Worm (Caenorhabditis elegans) whole organism, midembryonic: ENCODE results near the gene egl-47.

ENCODE experiments used
- T22C8.4 ChIP-seq: fragments of 200-800 bp; sonication (Bioruptor generic); IDR thresholded peaks from 2 replicates; pipeline ENCODE4 v1.3.6; 2022; ENCODE audit warnings: missing genetic modification characterization, missing compliant biosample characterization
- cog-1 ChIP-seq: sonication (generic microtip); optimal IDR thresholded peaks from 2 replicates; lab custom pipeline; 2016; ENCODE audit warnings: missing genetic modification characterization, missing compliant biosample characterization
- flt-1 ChIP-seq: fragments of 200-800 bp; sonication (Bioruptor generic); IDR thresholded peaks from 2 replicates; pipeline ENCODE4 v1.3.6; 2022; ENCODE audit warnings: missing genetic modification characterization, missing compliant biosample characterization
- klf-2 ChIP-seq: fragments of 200-800 bp; sonication (Bioruptor generic); conservative IDR thresholded peaks from 2 replicates; pipeline ENCODE4 v1.3.6; 2022; ENCODE audit warnings: missing genetic modification reagents, missing genetic modification characterization, missing compliant biosample characterization
- med-1 ChIP-seq: sonication (generic microtip); optimal IDR thresholded peaks from 2 replicates; lab custom pipeline; 2017; ENCODE audit warnings: missing genetic modification characterization, mild to moderate bottlenecking, missing compliant biosample characterization, antibody characterized with exemption, missing genetic modification reagents; ENCODE audit not compliant: insufficient read depth
- ref-1 ChIP-seq: fragments of 200-800 bp; sonication (Bioruptor generic); conservative IDR thresholded peaks from 2 replicates; pipeline ENCODE4 v1.3.6; 2022; ENCODE audit warnings: missing genetic modification reagents, missing genetic modification characterization, missing compliant biosample characterization
- tab-1 ChIP-seq: fragments of 200-800 bp; sonication (Bioruptor generic); IDR thresholded peaks from 2 replicates; pipeline ENCODE4 v1.3.6; 2022; ENCODE audit warnings: missing genetic modification characterization, missing compliant biosample characterization
- ztf-23 ChIP-seq: fragments of 200-800 bp; sonication (Bioruptor generic); IDR thresholded peaks from 2 replicates; pipeline ENCODE4 v1.3.6; 2022; ENCODE audit warnings: missing genetic modification reagents, missing genetic modification characterization, missing compliant biosample characterization
- ztf-29 ChIP-seq: fragments of 200-800 bp; sonication (Bioruptor generic); IDR thresholded peaks from 2 replicates; pipeline ENCODE4 v1.3.6; 2022; ENCODE audit warnings: missing genetic modification reagents, missing genetic modification characterization, missing compliant biosample characterization

Gene egl-47

ce11 chrV:9913863-9914262 lies 14.5 kb downstream of the egl-47 start, which contains the start of gene fipr-10:
TSS of gene fipr-10 (plus strand) at chrV:9914163.
- no peak for TF ChIP-seq tab-1 (GFP tag; lab: Robert Waterston, UW)
- TF ChIP-seq med-1: no peak
- no peak for TF ChIP-seq klf-2 (GFP tag; lab: Robert Waterston, UW)
- no peak for TF ChIP-seq cog-1
- TF ChIP-seq ztf-29 (GFP tag; lab: Robert Waterston, UW): no peak
- no peak for TF ChIP-seq ztf-23 (GFP tag; lab: Robert Waterston, UW)
- no peak for TF ChIP-seq ref-1
- TF ChIP-seq flt-1 (GFP tag; lab: Robert Waterston, UW): no peak
- no peak for TF ChIP-seq T22C8.4

- TF ChIP-seq klf-2 (GFP tag; lab: Robert Waterston, UW) (no peak), T22C8.4 (no peak), cog-1 (no peak), flt-1 (GFP tag; lab: Robert Waterston, UW) (no peak), ztf-29 (GFP tag; lab: Robert Waterston, UW) (no peak), tab-1 (GFP tag; lab: Robert Waterston, UW) (no peak), ref-1 (no peak), ztf-23 (GFP tag; lab: Robert Waterston, UW) (no peak), med-1 (no peak)
These were observed 15.6 kb downstream of the egl-47 start, which contains the start of gene mec-9 for ce11 chrV:9915021-9915420. TSS of gene mec-9 (minus strand) at chrV:9915121.

- TF ChIP-seq med-1 (no peak), ztf-23 (GFP tag; lab: Robert Waterston, UW) (no peak), tab-1 (GFP tag; lab: Robert Waterston, UW) (no peak), cog-1 (no peak), ztf-29 (GFP tag; lab: Robert Waterston, UW) (no peak), klf-2 (GFP tag; lab: Robert Waterston, UW) (no peak), ref-1 (no peak), T22C8.4 (no peak), flt-1 (GFP tag; lab: Robert Waterston, UW) (no peak)
These were observed 17.3 kb downstream of the egl-47 start, which contains the start of gene C50H2.4 for ce11 chrV:9916665-9917064. TSS of gene C50H2.4 (plus strand) at chrV:9916965.

ce11 chrV:9918410-9918809 lies 19.0 kb downstream of the egl-47 start, which contains the start of gene C50H2.5:
TSS of gene C50H2.5 (plus strand) at chrV:9918710.
- TF ChIP-seq ref-1 (no peak), klf-2 (GFP tag; lab: Robert Waterston, UW) (no peak), cog-1 (no peak), tab-1 (GFP tag; lab: Robert Waterston, UW) (no peak), T22C8.4 (no peak), flt-1 (GFP tag; lab: Robert Waterston, UW) (no peak), ztf-23 (GFP tag; lab: Robert Waterston, UW) (no peak), med-1 (no peak)

ce11 chrV:9921288-9921687 lies 21.9 kb downstream of the egl-47 start, which contains the start of gene ceh-75:
TSS of gene ceh-75 (plus strand) at chrV:9921337.
- TF ChIP-seq ztf-29 (GFP tag; lab: Robert Waterston, UW): no peak
- TF ChIP-seq cog-1: no peak
- TF ChIP-seq klf-2 (GFP tag; lab: Robert Waterston, UW): no peak
- no peak for TF ChIP-seq ztf-23 (GFP tag; lab: Robert Waterston, UW)
- TF ChIP-seq T22C8.4: no peak
- no peak for TF ChIP-seq ref-1
- no peak for TF ChIP-seq tab-1 (GFP tag; lab: Robert Waterston, UW)
- no peak for TF ChIP-seq med-1
- no peak for TF ChIP-seq flt-1 (GFP tag; lab: Robert Waterston, UW)

- TF ChIP-seq med-1: no peak
- no peak for TF ChIP-seq cog-1
- no peak for TF ChIP-seq ref-1
- TF ChIP-seq ztf-29 (GFP tag; lab: Robert Waterston, UW): no peak
- no peak for TF ChIP-seq ztf-23 (GFP tag; lab: Robert Waterston, UW)
- no peak for TF ChIP-seq T22C8.4
- no peak for TF ChIP-seq flt-1 (GFP tag; lab: Robert Waterston, UW)
These were observed 23.1 kb downstream of the egl-47 start, which contains the start of gene C50H2.7 for ce11 chrV:9922481-9922880. TSS of gene C50H2.7 (plus strand) at chrV:9922781.

ce11 chrV:9924389-9924788 lies 25.0 kb downstream of the egl-47 start:
- TF ChIP-seq T22C8.4 (no peak), cog-1 (no peak), ztf-23 (GFP tag; lab: Robert Waterston, UW) (no peak), ref-1 (no peak), flt-1 (GFP tag; lab: Robert Waterston, UW) (no peak), klf-2 (GFP tag; lab: Robert Waterston, UW) (no peak), med-1 (no peak), ztf-29 (GFP tag; lab: Robert Waterston, UW) (no peak), tab-1 (GFP tag; lab: Robert Waterston, UW) (no peak)

- TF ChIP-seq tab-1 (GFP tag; lab: Robert Waterston, UW) (no peak), med-1 (no peak), ztf-23 (GFP tag; lab: Robert Waterston, UW) (no peak), ref-1 (no peak), klf-2 (GFP tag; lab: Robert Waterston, UW) (no peak), ztf-29 (GFP tag; lab: Robert Waterston, UW) (no peak), cog-1 (no peak), flt-1 (GFP tag; lab: Robert Waterston, UW) (no peak), T22C8.4 (no peak)
These were observed 26.3 kb downstream of the egl-47 start for ce11 chrV:9925647-9926046.

ce11 chrV:9926240-9926639 lies 26.9 kb downstream of the egl-47 start, which contains the start of gene C50H2.13:
TSS of gene C50H2.13 (plus strand) at chrV:9926540.
- TF ChIP-seq ref-1: no peak

ce11 chrV:9927381-9927780 lies 28.0 kb downstream of the egl-47 start:
- TF ChIP-seq ztf-29 (GFP tag; lab: Robert Waterston, UW): no peak
- no peak for TF ChIP-seq flt-1 (GFP tag; lab: Robert Waterston, UW)
- TF ChIP-seq med-1: no peak
- TF ChIP-seq klf-2 (GFP tag; lab: Robert Waterston, UW): no peak
- TF ChIP-seq ztf-23 (GFP tag; lab: Robert Waterston, UW): no peak
- no peak for TF ChIP-seq tab-1 (GFP tag; lab: Robert Waterston, UW)
- no peak for TF ChIP-seq T22C8.4
- TF ChIP-seq cog-1: no peak
- no peak for TF ChIP-seq ref-1
